Worm (Caenorhabditis elegans) whole organism, late embryonic: ENCODE measurements around the gene nhr-114.

Source experiments
- T23F11.4 ChIP-seq: fragments of 200-800 bp; sonication (Bioruptor generic); optimal IDR thresholded peaks from 2 replicates; lab custom pipeline; 2018; ENCODE audit warnings: mild to moderate bottlenecking, missing genetic modification characterization, missing compliant biosample characterization
- ahr-1 ChIP-seq: sonication (generic microtip); optimal IDR thresholded peaks from 2 replicates; lab custom pipeline; 2016; ENCODE audit warnings: missing genetic modification characterization, missing compliant biosample characterization
- ceh-19 ChIP-seq: fragments of 200-800 bp; sonication (Bioruptor generic); optimal IDR thresholded peaks from 2 replicates; lab custom pipeline; 2018; ENCODE audit warnings: mild to moderate bottlenecking, missing genetic modification characterization, missing compliant biosample characterization
- ceh-34 ChIP-seq: sonication (generic microtip); optimal IDR thresholded peaks from 2 replicates; lab custom pipeline; 2016; ENCODE audit warnings: mild to moderate bottlenecking, missing genetic modification characterization, missing compliant biosample characterization
- ceh-48 ChIP-seq: sonication (generic microtip); optimal IDR thresholded peaks from 2 replicates; lab custom pipeline; 2016; ENCODE audit warnings: missing genetic modification characterization, inconsistent platforms, missing compliant biosample characterization
- che-1 ChIP-seq: sonication (generic microtip); optimal IDR thresholded peaks from 2 replicates; lab custom pipeline; 2016; ENCODE audit warnings: mild to moderate bottlenecking, missing genetic modification characterization, missing compliant biosample characterization
- dmd-4 ChIP-seq: sonication (generic microtip); optimal IDR thresholded peaks from 2 replicates; lab custom pipeline; 2016; ENCODE audit warnings: borderline replicate concordance, missing genetic modification characterization, missing compliant biosample characterization
- dve-1 ChIP-seq: sonication (generic microtip); optimal IDR thresholded peaks from 2 replicates; lab custom pipeline; 2017; ENCODE audit warnings: antibody characterized with exemption, mild to moderate bottlenecking, missing genetic modification characterization, missing compliant biosample characterization
- elt-2 ChIP-seq: sonication (generic microtip); optimal IDR thresholded peaks from 2 replicates; lab custom pipeline; 2016; ENCODE audit warnings: missing genetic modification reagents, missing genetic modification characterization, missing compliant biosample characterization
- elt-4 ChIP-seq: sonication (generic microtip); optimal IDR thresholded peaks from 2 replicates; lab custom pipeline; 2016; ENCODE audit warnings: missing genetic modification characterization, missing compliant biosample characterization
- ets-4 ChIP-seq: sonication (generic microtip); optimal IDR thresholded peaks from 2 replicates; lab custom pipeline; 2016; ENCODE audit warnings: missing genetic modification characterization, missing compliant biosample characterization
- hlh-30 ChIP-seq: sonication (generic microtip); optimal IDR thresholded peaks from 2 replicates; lab custom pipeline; 2017; ENCODE audit warnings: antibody characterized with exemption, missing genetic modification characterization, missing compliant biosample characterization; ENCODE audit not compliant: insufficient read depth
- hlh-6 ChIP-seq: sonication (generic microtip); optimal IDR thresholded peaks from 2 replicates; lab custom pipeline; 2016; ENCODE audit warnings: missing genotype, missing genetic modification characterization, missing compliant biosample characterization
- hlh-8 ChIP-seq: sonication (generic microtip); optimal IDR thresholded peaks from 2 replicates; lab custom pipeline; 2016; ENCODE audit warnings: missing genotype, missing genetic modification characterization, missing compliant biosample characterization
- lin-11 ChIP-seq: fragments of 200-800 bp; sonication (Bioruptor generic); optimal IDR thresholded peaks from 2 replicates; lab custom pipeline; 2018; ENCODE audit warnings: mild to moderate bottlenecking, missing genetic modification characterization, missing compliant biosample characterization
- mec-3 ChIP-seq: sonication (generic microtip); optimal IDR thresholded peaks from 2 replicates; lab custom pipeline; 2016; ENCODE audit warnings: borderline replicate concordance, missing genetic modification characterization, missing compliant biosample characterization
- nfya-1 ChIP-seq: sonication (generic microtip); optimal IDR thresholded peaks from 2 replicates; lab custom pipeline; 2017; ENCODE audit warnings: missing genetic modification characterization, mild to moderate bottlenecking, missing compliant biosample characterization, antibody characterized with exemption, moderate library complexity
- nhr-11 ChIP-seq: fragments of 150-350 bp; optimal IDR thresholded peaks from 2 replicates; lab custom pipeline; 2014; ENCODE audit warnings: missing biosample characterization, missing genetic modification characterization
- nhr-232 ChIP-seq: sonication (generic microtip); optimal IDR thresholded peaks from 2 replicates; lab custom pipeline; 2016; ENCODE audit warnings: missing genetic modification characterization, missing compliant biosample characterization
- odd-2 ChIP-seq: sonication (generic microtip); optimal IDR thresholded peaks from 2 replicates; lab custom pipeline; 2017; ENCODE audit warnings: antibody characterized with exemption, mild to moderate bottlenecking, missing genetic modification characterization, missing compliant biosample characterization
- pag-3 ChIP-seq: sonication (generic microtip); optimal IDR thresholded peaks from 2 replicates; lab custom pipeline; 2016; ENCODE audit warnings: missing compliant biosample characterization, missing genetic modification characterization, borderline replicate concordance
- pat-9 ChIP-seq: fragments of 200-800 bp; sonication (Bioruptor generic); optimal IDR thresholded peaks from 2 replicates; lab custom pipeline; 2018; ENCODE audit warnings: mild to moderate bottlenecking, missing genetic modification characterization, moderate library complexity, missing compliant biosample characterization
- pax-1 ChIP-seq: fragments of 150-350 bp; optimal IDR thresholded peaks from 2 replicates; lab custom pipeline; 2014; ENCODE audit warnings: missing biosample characterization, missing genetic modification characterization
- pha-2 ChIP-seq: sonication (generic microtip); optimal IDR thresholded peaks from 2 replicates; lab custom pipeline; 2017; ENCODE audit warnings: mild to moderate bottlenecking, missing genetic modification characterization, missing compliant biosample characterization
- pros-1 ChIP-seq: fragments of 150-350 bp; optimal IDR thresholded peaks from 2 replicates; lab custom pipeline; 2014; ENCODE audit warnings: missing biosample characterization, missing genetic modification reagents, missing genetic modification characterization
- ref-2 ChIP-seq: sonication (generic microtip); optimal IDR thresholded peaks from 2 replicates; lab custom pipeline; 2016; ENCODE audit warnings: missing genetic modification characterization, missing compliant biosample characterization
- sox-4 ChIP-seq: sonication (generic microtip); optimal IDR thresholded peaks from 2 replicates; lab custom pipeline; 2017; ENCODE audit warnings: mild to moderate bottlenecking, missing genetic modification characterization, inconsistent platforms, missing compliant biosample characterization
- tbx-2 ChIP-seq: sonication (generic microtip); optimal IDR thresholded peaks from 2 replicates; lab custom pipeline; 2016; ENCODE audit warnings: missing genetic modification characterization, missing compliant biosample characterization
- tbx-7 ChIP-seq: sonication (generic microtip); optimal IDR thresholded peaks from 2 replicates; lab custom pipeline; 2016; ENCODE audit warnings: missing genotype, missing genetic modification characterization, missing compliant biosample characterization
- unc-3 ChIP-seq, 2 experiments: fragments of 200-800 bp in 1 of 2; sonication (Bioruptor generic) in 1 of 2; sonication (generic microtip) in 1 of 2; conservative IDR thresholded peaks in 1 of 2; optimal IDR thresholded peaks in 1 of 2; 2 replicates each; pipeline versions ENCODE4 v1.3.6 to Lab custom; 2016 to 2022; ENCODE audit warnings: missing compliant biosample characterization in 2 of 2, missing genetic modification characterization in 2 of 2, missing genetic modification reagents in 1 of 2
- unc-42 ChIP-seq: sonication (generic microtip); optimal IDR thresholded peaks from 2 replicates; lab custom pipeline; 2016; ENCODE audit warnings: missing genotype, missing genetic modification characterization, missing compliant biosample characterization
- unc-55 ChIP-seq: sonication (generic microtip); optimal IDR thresholded peaks from 2 replicates; lab custom pipeline; 2017; ENCODE audit warnings: missing biosample characterization, missing genetic modification reagents, missing genetic modification characterization
- zip-5 ChIP-seq: sonication (generic microtip); optimal IDR thresholded peaks from 2 replicates; lab custom pipeline; 2016; ENCODE audit warnings: missing genetic modification characterization, missing compliant biosample characterization
- ztf-16 ChIP-seq: sonication (generic microtip); optimal IDR thresholded peaks from 2 replicates; lab custom pipeline; 2017; ENCODE audit warnings: missing genetic modification characterization, missing compliant biosample characterization

The nhr-114 gene

DNA sequence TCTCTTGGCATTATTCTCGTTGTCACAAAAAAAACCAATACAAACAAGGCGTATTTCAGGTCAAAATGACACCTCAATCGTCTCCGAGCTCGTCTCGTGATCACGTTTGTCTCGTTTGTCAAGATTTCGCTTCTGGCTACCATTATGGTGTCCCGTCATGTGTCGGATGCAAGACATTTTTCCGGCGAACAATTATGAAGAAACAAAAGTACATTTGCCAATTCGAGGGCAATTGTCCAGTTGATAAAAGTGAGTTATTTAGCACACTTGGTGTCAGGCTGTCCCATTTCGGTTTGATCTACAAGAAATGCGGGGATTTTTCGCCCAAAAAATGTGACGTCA lies at the start of gene nhr-114:
nhr-114 (plus strand) TSS at position 59 of the 342 bp plus-strand sequence.
- TF ChIP-seq T23F11.4, result no peak
- no peak for TF ChIP-seq elt-2 (tag; lab: Kevin White, UChicago)
- peak; percentile 22 for TF ChIP-seq hlh-30 (tag; lab: Kevin White, UChicago)

DNA sequence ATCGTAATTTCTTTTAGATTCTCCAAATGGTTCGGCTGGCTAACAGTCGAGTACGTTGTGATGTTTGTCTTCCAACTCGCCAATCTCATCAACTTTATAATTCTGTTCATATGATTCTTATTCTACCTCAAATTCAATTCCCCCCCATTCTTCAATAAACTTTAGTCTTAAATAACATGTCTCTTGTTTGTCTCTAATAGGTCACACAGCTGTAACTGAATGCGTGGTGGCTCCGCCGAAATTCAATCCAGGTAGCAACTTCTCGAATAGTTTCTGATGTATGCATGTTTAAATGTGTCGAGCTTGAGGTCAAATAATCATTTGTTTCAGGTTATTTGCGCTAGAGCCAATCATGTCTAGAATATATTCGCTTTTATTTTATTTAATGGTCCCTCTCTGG lies 48.3 kb upstream of the nhr-114 start, which contains the start of gene lgc-29:
lgc-29 (plus strand) TSS at position 301 of the 400 bp plus-strand sequence.
- TF ChIP-seq dmd-4, result no peak
- no peak for TF ChIP-seq che-1 (tag; lab: Kevin White, UChicago)
- TF ChIP-seq, all 69 proteins: peak for 0

DNA sequence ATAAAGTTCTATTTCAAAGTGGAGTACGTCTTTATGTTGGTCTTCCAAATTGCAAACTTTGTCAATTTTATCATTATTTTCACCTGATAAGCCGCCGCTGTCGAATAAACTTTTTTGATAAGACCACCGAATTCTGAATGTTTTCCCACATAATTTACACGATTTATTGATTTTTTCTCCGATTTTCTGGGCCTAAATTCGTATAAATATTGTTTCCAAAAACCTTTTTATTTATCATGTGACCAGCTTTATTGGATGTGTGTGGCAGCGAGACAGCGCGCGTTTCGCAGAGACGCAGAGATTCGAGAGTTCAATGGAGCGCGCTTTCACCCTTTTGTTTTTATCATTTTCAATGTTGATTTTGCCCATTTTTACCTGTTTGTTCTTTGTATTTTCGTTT lies 44.0 kb upstream of the nhr-114 start:
- TF ChIP-seq dmd-4 (no peak), hlh-30 (tag; lab: Kevin White, UChicago) (peak; percentile 96), unc-55 (GFP tag; lab: Kevin White, UChicago) (peak; percentile 21), ceh-48 (tag; lab: Kevin White, UChicago) (peak; percentile 33), tbx-7 (tag; lab: Kevin White, UChicago) (no peak), zip-5 (tag; lab: Kevin White, UChicago) (no peak), unc-42 (tag; lab: Kevin White, UChicago) (peak; percentile 69), pax-1 (tag; lab: Kevin White, UChicago) (peak; percentile 13), elt-2 (tag; lab: Kevin White, UChicago) (peak; percentile 67), ztf-16 (tag; lab: Kevin White, UChicago) (no peak), nhr-232 (tag; lab: Kevin White, UChicago) (no peak), nfya-1 (peak; percentile 42), pros-1 (tag; lab: Kevin White, UChicago) (no peak), pat-9 (no peak), unc-3 (GFP tag; conservative IDR thresholded peaks at IDR 0.05; lab: Robert Waterston, UW) (no peak), unc-3 (tag; optimal IDR thresholded peaks at IDR 0.05; lab: Kevin White, UChicago) (no peak)

DNA sequence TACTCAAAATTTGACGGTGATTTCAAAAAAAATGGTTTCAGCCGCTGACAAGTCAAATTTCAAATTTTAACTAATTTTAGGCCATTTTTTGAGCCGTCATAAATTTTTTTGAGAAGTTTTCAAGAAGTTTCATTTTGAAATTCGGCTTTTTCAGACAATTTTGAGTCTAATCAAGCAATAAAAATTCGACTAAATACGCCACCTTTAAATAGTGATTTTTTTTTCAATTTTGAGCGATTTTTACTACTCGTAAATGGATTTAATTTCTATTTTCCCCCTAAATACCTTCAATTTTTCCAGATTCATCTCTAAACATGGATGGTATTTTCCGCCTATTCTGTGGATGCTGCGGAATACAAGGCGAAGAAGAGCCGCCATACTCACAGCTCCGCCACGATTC lies 42.8 kb upstream of the nhr-114 start, which contains the start of gene Y45G5AL.1:
Y45G5AL.1 (plus strand) TSS at position 301 of the 400 bp plus-strand sequence.
- TF ChIP-seq tbx-2 (tag; lab: Kevin White, UChicago), result no peak
- no peak for TF ChIP-seq nhr-232 (tag; lab: Kevin White, UChicago)
- no peak for TF ChIP-seq hlh-6
- no peak for TF ChIP-seq odd-2 (tag; lab: Kevin White, UChicago)
- no peak for TF ChIP-seq ceh-19 (GFP tag; lab: Kevin White, UChicago)
- TF ChIP-seq ets-4 (tag; lab: Kevin White, UChicago), result no peak
- TF ChIP-seq lin-11 (tag; lab: Kevin White, UChicago), result no peak
- TF ChIP-seq zip-5 (tag; lab: Kevin White, UChicago), result no peak

DNA sequence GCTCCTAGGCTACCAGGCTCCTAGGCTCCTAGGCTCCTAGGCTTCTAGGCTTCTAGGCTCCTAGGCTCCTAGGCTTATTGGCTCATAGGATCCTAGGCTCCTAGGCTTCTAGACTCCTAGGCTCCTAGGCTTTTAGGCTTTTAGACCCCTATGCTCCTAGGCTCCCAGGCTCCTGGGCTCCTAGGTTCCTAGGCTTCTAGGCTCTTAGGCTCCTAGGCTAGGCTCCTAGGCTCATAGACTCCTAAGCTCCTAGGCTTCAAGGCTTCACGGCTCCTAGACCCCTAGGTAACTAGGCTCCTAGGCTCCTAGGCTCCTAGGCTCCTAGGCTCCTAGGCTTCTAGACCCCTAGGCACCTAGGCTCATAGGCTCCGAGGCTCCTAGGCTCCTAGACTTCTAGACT lies 35.6 kb upstream of the nhr-114 start:
- TF ChIP-seq pag-3 (tag; lab: Kevin White, UChicago) (peak; percentile 0), elt-4 (tag; lab: Kevin White, UChicago) (peak; percentile 66), hlh-8 (tag; lab: Kevin White, UChicago) (no peak)

DNA sequence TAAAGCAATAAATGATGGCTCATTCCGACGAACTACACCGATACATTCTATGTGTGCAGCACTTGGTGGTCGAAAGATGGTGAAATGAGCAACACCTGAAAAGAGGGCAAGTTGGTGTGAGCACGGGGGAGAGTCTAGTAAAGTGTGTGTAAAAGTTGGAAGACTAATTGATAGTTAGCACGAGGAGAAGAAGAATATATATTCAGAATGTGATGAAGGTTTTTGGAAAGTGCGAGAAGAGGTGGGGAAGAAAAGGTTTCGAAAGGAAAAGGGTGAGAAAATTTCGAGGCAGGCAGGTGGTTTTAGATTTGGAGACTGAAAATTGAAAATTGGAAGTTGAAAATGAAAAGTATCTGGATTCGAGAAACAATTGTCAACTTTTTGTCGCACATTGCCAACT lies 34.8 kb upstream of the nhr-114 start, which contains the start of gene Y45G5AM.6:
Y45G5AM.6 (minus strand) TSS at position 101 of the 400 bp plus-strand sequence.
- no peak for TF ChIP-seq ref-2 (tag; lab: Kevin White, UChicago)
- TF ChIP-seq sox-4 (tag; lab: Kevin White, UChicago), result no peak
- no peak for TF ChIP-seq ets-4 (tag; lab: Kevin White, UChicago)
- TF ChIP-seq ceh-34 (tag; lab: Kevin White, UChicago), result no peak
- no peak for TF ChIP-seq dve-1 (tag; lab: Kevin White, UChicago)
- no peak for TF ChIP-seq che-1 (tag; lab: Kevin White, UChicago)
- no peak for TF ChIP-seq mec-3
- no peak for TF ChIP-seq ahr-1 (tag; lab: Kevin White, UChicago)
- no peak for TF ChIP-seq pha-2 (tag; lab: Kevin White, UChicago)
- no peak for TF ChIP-seq elt-2 (tag; lab: Kevin White, UChicago)
- TF ChIP-seq nhr-11 (tag; lab: Kevin White, UChicago), result no peak
